Fruit fly (Drosophila melanogaster): Measurements from ENCODE around the gene CG31016.

DNA sequence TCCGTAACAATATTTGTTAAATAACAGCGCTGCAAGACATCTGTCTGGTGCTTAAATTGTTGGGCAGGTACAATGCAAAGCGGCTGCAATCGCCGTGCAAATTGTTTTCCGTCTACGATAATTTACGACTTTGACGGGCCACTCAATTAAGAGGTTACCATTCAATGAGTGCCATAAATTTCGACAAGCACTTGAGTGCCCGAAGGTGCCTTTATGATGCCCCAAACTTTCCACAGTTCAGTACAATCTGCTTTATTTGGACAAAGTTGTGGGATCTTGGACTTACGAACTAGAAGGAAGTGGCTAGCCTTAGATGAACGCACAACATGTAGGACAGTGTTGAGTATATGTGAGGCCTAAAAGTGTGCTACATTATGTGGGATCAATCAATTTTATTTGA, 13.3 kb upstream of the CG31016 start:
- no peak for TF ChIP-seq CG33017 (tag; optimal IDR thresholded peaks at IDR 0.05)
- no peak for TF ChIP-seq cnc (optimal IDR thresholded peaks at IDR 0.05)
- no peak for TF ChIP-seq CG1620 (GFP tag; optimal IDR thresholded peaks at IDR 0.05)
- TF ChIP-seq kay (GFP tag; ENCODE audit: borderline replicate concordance) = no peak
- no peak for TF ChIP-seq ovo (GFP tag; optimal IDR thresholded peaks at IDR 0.05)
- no peak for TF ChIP-seq pad (GFP tag; optimal IDR thresholded peaks at IDR 0.05)
- TF ChIP-seq Mnt (GFP tag; optimal IDR thresholded peaks at IDR 0.05) = no peak
- no peak for TF ChIP-seq CG7101 (tag; optimal IDR thresholded peaks at IDR 0.05)
- no peak for TF ChIP-seq CG7045 (GFP tag; optimal IDR thresholded peaks at IDR 0.05)
- TF ChIP-seq CG5204 (GFP tag; optimal IDR thresholded peaks at IDR 0.05) = no peak
- TF ChIP-seq bab1 (GFP tag; optimal IDR thresholded peaks at IDR 0.05) = no peak
- TF ChIP-seq cic (GFP tag; optimal IDR thresholded peaks at IDR 0.05) = no peak
- no peak for TF ChIP-seq CG12768 (GFP tag; optimal IDR thresholded peaks at IDR 0.05)
- TF ChIP-seq Crg-1 (GFP tag; optimal IDR thresholded peaks at IDR 0.05) = no peak
